Worm (Caenorhabditis elegans) whole organism, L3 larva: ENCODE results near the gene mboa-3.

Experiments
- lin-39 ChIP-seq: fragments of 150-350 bp; optimal IDR thresholded peaks from 2 replicates; lab custom pipeline; 2018; ENCODE audit warnings: missing biosample characterization, missing genetic modification reagents, missing genetic modification characterization
- nhr-237 ChIP-seq: fragments of 150-350 bp; optimal IDR thresholded peaks from 2 replicates; lab custom pipeline; 2014; ENCODE audit warnings: missing biosample characterization, missing genetic modification characterization

DNA sequence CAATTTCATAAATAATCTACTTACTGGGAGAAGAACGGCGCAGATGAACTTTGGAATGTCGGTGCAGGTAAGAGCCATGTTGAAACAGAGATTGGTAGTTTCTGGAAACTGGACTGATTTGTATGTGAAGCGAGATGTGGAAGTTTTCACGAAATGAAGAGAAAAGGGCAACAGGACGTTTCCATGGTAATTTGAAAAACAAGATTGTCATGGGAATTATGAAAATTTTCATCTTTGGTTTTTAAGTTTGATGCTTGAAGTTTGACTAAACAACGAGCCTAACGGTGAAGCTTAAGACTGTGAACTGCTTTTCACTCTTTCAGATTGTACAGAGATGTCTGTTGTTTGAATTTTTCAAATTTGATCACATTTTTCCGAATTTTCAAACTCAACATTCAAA, 10.4 kb downstream of the mboa-3 start, which contains the start of gene T23F2.3:
- TF ChIP-seq nhr-237 = no peak
- no peak for TF ChIP-seq lin-39 (tag; lab: Kevin White, UChicago)
